Worm (Caenorhabditis elegans) whole organism, young adult: ENCODE data around the gene col-76.

ENCODE experiments used
- C17E4.6 ChIP-seq: fragments of 200-800 bp; sonication (Bioruptor generic); IDR thresholded peaks from 2 replicates; pipeline ENCODE4 v1.3.6; 2022; ENCODE audit warnings: missing genetic modification reagents, missing genetic modification characterization, missing compliant biosample characterization
- F55B11.4 ChIP-seq: sonication (generic microtip); optimal IDR thresholded peaks from 2 replicates; lab custom pipeline; 2016; ENCODE audit warnings: missing compliant biosample characterization, missing genetic modification characterization, borderline replicate concordance; ENCODE audit not compliant: insufficient read depth
- F57C9.4 ChIP-seq: sonication (generic microtip); optimal IDR thresholded peaks from 2 replicates; lab custom pipeline; 2017; ENCODE audit warnings: mild to moderate bottlenecking, missing genetic modification characterization, missing compliant biosample characterization
- K11D2.4 ChIP-seq: fragments of 200-800 bp; sonication (Bioruptor generic); IDR thresholded peaks from 2 replicates; pipeline ENCODE4 v1.3.6; 2022; ENCODE audit warnings: missing genetic modification reagents, missing genetic modification characterization, missing compliant biosample characterization
- T07F8.4 ChIP-seq: sonication (generic microtip); optimal IDR thresholded peaks from 2 replicates; lab custom pipeline; 2016; ENCODE audit warnings: mild to moderate bottlenecking, missing genetic modification characterization, moderate library complexity, missing compliant biosample characterization
- attf-3 ChIP-seq: fragments of 200-800 bp; sonication (Bioruptor generic); conservative IDR thresholded peaks from 2 replicates; pipeline ENCODE4 v1.3.6; 2022; ENCODE audit warnings: missing genetic modification reagents, missing genetic modification characterization, missing compliant biosample characterization
- chd-7 ChIP-seq: sonication (generic microtip); optimal IDR thresholded peaks from 2 replicates; lab custom pipeline; 2016; ENCODE audit warnings: mild to moderate bottlenecking, missing genetic modification characterization, moderate library complexity, missing compliant biosample characterization
- egl-18 ChIP-seq: fragments of 200-800 bp; sonication (Bioruptor generic); IDR thresholded peaks from 2 replicates; pipeline ENCODE4 v1.3.6; 2022; ENCODE audit warnings: missing genetic modification reagents, missing genetic modification characterization, missing compliant biosample characterization
- madf-10 ChIP-seq: sonication (generic microtip); optimal IDR thresholded peaks from 2 replicates; lab custom pipeline; 2016; ENCODE audit warnings: mild to moderate bottlenecking, missing genetic modification characterization, missing compliant biosample characterization
- nfya-2 ChIP-seq: fragments of 200-800 bp; sonication (Bioruptor generic); IDR thresholded peaks from 2 replicates; pipeline ENCODE4 v1.3.6; 2022; ENCODE audit warnings: missing genetic modification reagents, missing genetic modification characterization, missing compliant biosample characterization
- nhr-80 ChIP-seq: sonication (generic microtip); optimal IDR thresholded peaks from 2 replicates; lab custom pipeline; 2016; ENCODE audit warnings: missing genetic modification characterization, missing compliant biosample characterization
- repo-1 ChIP-seq: sonication (generic microtip); optimal IDR thresholded peaks from 2 replicates; lab custom pipeline; 2017; ENCODE audit warnings: mild to moderate bottlenecking, missing genetic modification characterization, missing compliant biosample characterization
- sea-2 ChIP-seq: fragments of 200-800 bp; sonication (Bioruptor generic); IDR thresholded peaks from 2 replicates; pipeline ENCODE4 v1.3.6; 2022; ENCODE audit warnings: missing genetic modification characterization, missing compliant biosample characterization
- snpc-3.4 ChIP-seq: sonication (generic microtip); optimal IDR thresholded peaks from 2 replicates; lab custom pipeline; 2017; ENCODE audit warnings: missing genetic modification characterization, mild to moderate bottlenecking, missing compliant biosample characterization, antibody characterized with exemption, moderate library complexity, missing genotype, missing genetic modification reagents
- ztf-26 ChIP-seq: sonication (generic microtip); optimal IDR thresholded peaks from 2 replicates; lab custom pipeline; 2017; ENCODE audit warnings: missing genetic modification characterization, missing compliant biosample characterization

col-76 gene

ce11 chrII:8256013-8256412 is 51.9 kb downstream of the col-76 start, which contains the start of gene F35C11.7:
Gene F35C11.7 (plus strand): TSS chrII:8256313.
- TF ChIP-seq attf-3 (GFP tag; lab: Robert Waterston, UW) = no peak
- TF ChIP-seq nfya-2 (GFP tag; lab: Robert Waterston, UW) = no peak
- no peak for TF ChIP-seq chd-7 (tag; lab: Kevin White, UChicago)
- TF ChIP-seq repo-1 = no peak
- no peak for TF ChIP-seq ztf-26 (tag; lab: Kevin White, UChicago)
- no peak for TF ChIP-seq K11D2.4
- TF ChIP-seq nhr-80 = no peak
- no peak for TF ChIP-seq sea-2
- no peak for TF ChIP-seq C17E4.6 (GFP tag; lab: Robert Waterston, UW)
- TF ChIP-seq F55B11.4 (tag; lab: Kevin White, UChicago) = no peak
- TF ChIP-seq snpc-3.4 = no peak
- no peak for TF ChIP-seq egl-18 (GFP tag; lab: Robert Waterston, UW)
- no peak for TF ChIP-seq F57C9.4 (tag; lab: Kevin White, UChicago)
- TF ChIP-seq T07F8.4 (tag; lab: Kevin White, UChicago) = no peak
- no peak for TF ChIP-seq madf-10 (tag; lab: Kevin White, UChicago)
